Worm (Caenorhabditis elegans) whole organism, midembryonic: Measurements from ENCODE around the gene pfkb-1.2.

Experiments used
- T22C8.4 ChIP-seq: fragments of 200-800 bp; sonication (Bioruptor generic); IDR thresholded peaks from 2 replicates; pipeline ENCODE4 v1.3.6; 2022; ENCODE audit warnings: missing genetic modification characterization, missing compliant biosample characterization
- cog-1 ChIP-seq: sonication (generic microtip); optimal IDR thresholded peaks from 2 replicates; lab custom pipeline; 2016; ENCODE audit warnings: missing genetic modification characterization, missing compliant biosample characterization
- flt-1 ChIP-seq: fragments of 200-800 bp; sonication (Bioruptor generic); IDR thresholded peaks from 2 replicates; pipeline ENCODE4 v1.3.6; 2022; ENCODE audit warnings: missing genetic modification characterization, missing compliant biosample characterization
- klf-2 ChIP-seq: fragments of 200-800 bp; sonication (Bioruptor generic); conservative IDR thresholded peaks from 2 replicates; pipeline ENCODE4 v1.3.6; 2022; ENCODE audit warnings: missing genetic modification reagents, missing genetic modification characterization, missing compliant biosample characterization
- med-1 ChIP-seq: sonication (generic microtip); optimal IDR thresholded peaks from 2 replicates; lab custom pipeline; 2017; ENCODE audit warnings: missing genetic modification characterization, mild to moderate bottlenecking, missing compliant biosample characterization, antibody characterized with exemption, missing genetic modification reagents; ENCODE audit not compliant: insufficient read depth
- ref-1 ChIP-seq: fragments of 200-800 bp; sonication (Bioruptor generic); conservative IDR thresholded peaks from 2 replicates; pipeline ENCODE4 v1.3.6; 2022; ENCODE audit warnings: missing genetic modification reagents, missing genetic modification characterization, missing compliant biosample characterization
- tab-1 ChIP-seq: fragments of 200-800 bp; sonication (Bioruptor generic); IDR thresholded peaks from 2 replicates; pipeline ENCODE4 v1.3.6; 2022; ENCODE audit warnings: missing genetic modification characterization, missing compliant biosample characterization
- ztf-23 ChIP-seq: fragments of 200-800 bp; sonication (Bioruptor generic); IDR thresholded peaks from 2 replicates; pipeline ENCODE4 v1.3.6; 2022; ENCODE audit warnings: missing genetic modification reagents, missing genetic modification characterization, missing compliant biosample characterization
- ztf-29 ChIP-seq: fragments of 200-800 bp; sonication (Bioruptor generic); IDR thresholded peaks from 2 replicates; pipeline ENCODE4 v1.3.6; 2022; ENCODE audit warnings: missing genetic modification reagents, missing genetic modification characterization, missing compliant biosample characterization

Gene pfkb-1.2

DNA sequence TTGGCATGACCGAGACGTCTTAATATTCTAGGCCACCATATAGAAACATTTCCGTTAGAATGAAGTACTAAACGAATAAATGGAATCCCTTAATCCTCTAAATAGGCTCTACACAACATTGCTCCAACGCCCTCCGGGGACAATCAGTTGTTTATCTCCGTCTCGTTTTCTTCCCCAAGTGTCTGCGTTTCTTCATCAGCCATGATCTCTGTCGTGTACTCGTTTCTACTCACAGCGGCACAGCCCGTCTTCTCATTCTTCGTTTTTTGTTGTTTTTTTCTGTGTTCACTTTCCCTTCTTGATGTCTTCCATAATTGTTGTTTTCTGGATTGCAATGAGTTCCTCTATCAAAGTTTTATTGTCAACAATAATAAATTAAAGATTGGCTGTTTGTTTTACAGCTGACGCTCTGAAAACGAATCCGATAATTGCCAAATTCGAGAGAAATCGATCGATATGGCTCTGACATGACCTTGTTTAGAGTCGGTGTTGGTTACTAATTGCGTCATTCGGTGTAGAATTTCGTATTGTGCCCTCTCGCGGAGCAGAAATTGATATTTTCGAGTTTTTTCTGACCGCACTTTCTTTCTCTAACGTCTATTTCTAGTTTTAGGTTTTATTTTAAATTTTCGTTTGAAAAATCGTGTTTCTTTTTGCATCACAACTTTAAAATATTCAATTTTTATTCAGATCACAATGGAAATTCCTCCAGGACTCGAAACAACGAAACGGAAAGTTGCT, at the start of gene pfkb-1.2:
TSS of gene pfkb-1.2 (plus strand) at position 691 of the 741 bp plus-strand sequence.
- TF ChIP-seq ref-1 (GFP tag; lab: Robert Waterston, UW) = no peak
- TF ChIP-seq ztf-23 (GFP tag; lab: Robert Waterston, UW) = no peak
- no peak for TF ChIP-seq cog-1 (tag; lab: Kevin White, UChicago)
- no peak for TF ChIP-seq klf-2 (GFP tag; lab: Robert Waterston, UW)
- TF ChIP-seq tab-1 (GFP tag; lab: Robert Waterston, UW) = no peak
- TF ChIP-seq ztf-29 (GFP tag; lab: Robert Waterston, UW) = no peak
- TF ChIP-seq T22C8.4 (GFP tag; lab: Robert Waterston, UW) = no peak
- TF ChIP-seq flt-1 (GFP tag; lab: Robert Waterston, UW) = no peak
- no peak for TF ChIP-seq med-1 (GFP tag; lab: Kevin White, UChicago)

DNA sequence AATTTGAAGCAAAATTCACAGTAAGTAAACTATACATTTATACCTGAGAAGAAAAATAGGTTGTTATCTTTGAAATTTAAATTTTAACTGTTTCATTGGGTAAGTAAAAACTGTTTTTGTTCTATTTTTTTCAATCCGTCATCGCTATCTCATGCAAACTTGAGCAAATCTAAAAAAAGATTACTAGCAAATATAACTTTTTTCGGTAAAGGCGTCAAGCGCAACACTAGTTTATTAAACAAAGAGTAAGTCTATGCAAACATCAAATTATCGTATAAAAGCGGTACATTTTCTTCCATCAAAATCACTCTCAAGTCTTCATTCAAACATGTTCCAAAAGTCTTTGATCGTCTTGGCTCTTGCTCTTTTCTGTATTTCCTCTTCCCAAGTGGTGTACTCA, 46.5 kb upstream of the pfkb-1.2 start, which contains the start of gene nspb-6:
TSS of gene nspb-6 (plus strand) at position 301 of the 400 bp plus-strand sequence.
- TF ChIP-seq tab-1 (GFP tag; lab: Robert Waterston, UW) (no peak), med-1 (GFP tag; lab: Kevin White, UChicago) (no peak), ref-1 (GFP tag; lab: Robert Waterston, UW) (no peak), klf-2 (GFP tag; lab: Robert Waterston, UW) (no peak), flt-1 (GFP tag; lab: Robert Waterston, UW) (no peak), ztf-23 (GFP tag; lab: Robert Waterston, UW) (no peak), T22C8.4 (GFP tag; lab: Robert Waterston, UW) (no peak), cog-1 (tag; lab: Kevin White, UChicago) (no peak), ztf-29 (GFP tag; lab: Robert Waterston, UW) (no peak)

DNA sequence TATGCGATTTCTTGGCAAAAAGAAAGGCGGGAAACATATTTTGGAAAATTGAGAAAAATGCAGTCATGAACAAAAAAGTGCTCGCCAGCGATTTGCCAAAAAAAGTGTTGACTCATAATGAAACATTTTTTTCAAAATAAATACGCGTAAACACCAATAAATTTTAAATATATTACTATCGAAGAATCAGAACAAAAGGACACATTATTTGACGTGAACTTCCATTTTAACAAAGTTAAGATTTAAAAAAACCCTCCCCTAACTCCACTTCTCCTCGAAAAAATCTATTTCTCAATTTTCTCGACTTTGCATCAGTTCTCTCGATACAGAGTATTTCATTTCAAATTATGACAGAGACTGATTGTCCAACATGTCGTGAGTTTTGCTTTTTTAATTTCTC, 45.4 kb upstream of the pfkb-1.2 start, which contains the start of gene pck-3:
TSS of gene pck-3 (plus strand) at position 301 of the 400 bp plus-strand sequence.
- TF ChIP-seq tab-1 (GFP tag; lab: Robert Waterston, UW) (no peak), cog-1 (tag; lab: Kevin White, UChicago) (no peak), ztf-29 (GFP tag; lab: Robert Waterston, UW) (no peak), flt-1 (GFP tag; lab: Robert Waterston, UW) (no peak), ztf-23 (GFP tag; lab: Robert Waterston, UW) (no peak), T22C8.4 (GFP tag; lab: Robert Waterston, UW) (no peak), klf-2 (GFP tag; lab: Robert Waterston, UW) (no peak)

DNA sequence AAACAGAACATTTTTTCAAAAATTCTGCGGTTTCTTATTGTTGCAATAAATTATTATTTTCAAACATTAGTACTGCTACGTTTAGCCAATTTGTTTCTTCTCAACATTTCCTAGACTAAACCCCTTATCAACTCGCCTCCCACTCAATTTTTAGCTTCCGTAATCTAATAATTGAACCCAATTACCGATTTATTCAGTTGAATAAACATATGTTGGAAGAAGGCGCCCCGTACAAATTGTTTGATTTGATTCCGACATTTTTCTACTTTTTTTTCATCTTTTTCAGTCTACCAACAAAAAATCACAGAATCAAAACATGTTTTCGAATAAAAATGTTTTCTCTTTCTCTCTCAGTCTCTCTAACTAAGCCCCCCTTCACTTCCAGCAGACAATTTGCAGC, 39.0 kb upstream of the pfkb-1.2 start:
- TF ChIP-seq ztf-29 (GFP tag; lab: Robert Waterston, UW) = no peak
- TF ChIP-seq tab-1 (GFP tag; lab: Robert Waterston, UW) = no peak
- TF ChIP-seq cog-1 (tag; lab: Kevin White, UChicago) = no peak
- no peak for TF ChIP-seq ztf-23 (GFP tag; lab: Robert Waterston, UW)
- no peak for TF ChIP-seq med-1 (GFP tag; lab: Kevin White, UChicago)
- TF ChIP-seq ref-1 (GFP tag; lab: Robert Waterston, UW) = no peak
- no peak for TF ChIP-seq T22C8.4 (GFP tag; lab: Robert Waterston, UW)
- TF ChIP-seq flt-1 (GFP tag; lab: Robert Waterston, UW) = no peak
- TF ChIP-seq klf-2 (GFP tag; lab: Robert Waterston, UW) = no peak

DNA sequence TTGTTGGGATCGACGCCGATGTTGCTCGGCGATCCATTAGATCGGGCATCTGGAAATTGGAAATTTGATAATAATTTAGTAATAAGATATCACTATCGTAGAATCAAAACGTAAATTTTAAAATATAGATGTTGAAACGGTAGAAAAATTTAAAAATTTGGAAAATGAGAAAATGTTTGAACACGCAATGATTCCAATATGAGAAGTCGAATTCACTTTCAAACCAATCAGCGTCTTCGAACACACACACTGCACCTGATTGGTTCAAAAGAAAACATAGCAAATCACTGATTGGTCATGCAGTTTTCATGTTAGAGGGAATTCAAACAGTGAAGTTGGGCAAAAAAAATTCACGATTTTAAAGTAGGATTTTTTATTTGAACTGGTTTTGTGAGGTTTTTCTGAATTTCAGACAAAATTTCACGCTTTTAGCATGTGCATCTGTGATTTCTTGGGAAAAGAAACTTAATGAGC, 38.4 kb upstream of the pfkb-1.2 start, which contains the start of gene H04M03.12:
TSS of gene H04M03.12 (minus strand) at position 51 of the 474 bp plus-strand sequence.
- TF ChIP-seq ztf-23 (GFP tag; lab: Robert Waterston, UW) = no peak
- TF ChIP-seq ref-1 (GFP tag; lab: Robert Waterston, UW) = no peak
- TF ChIP-seq tab-1 (GFP tag; lab: Robert Waterston, UW) = no peak
- no peak for TF ChIP-seq flt-1 (GFP tag; lab: Robert Waterston, UW)

DNA sequence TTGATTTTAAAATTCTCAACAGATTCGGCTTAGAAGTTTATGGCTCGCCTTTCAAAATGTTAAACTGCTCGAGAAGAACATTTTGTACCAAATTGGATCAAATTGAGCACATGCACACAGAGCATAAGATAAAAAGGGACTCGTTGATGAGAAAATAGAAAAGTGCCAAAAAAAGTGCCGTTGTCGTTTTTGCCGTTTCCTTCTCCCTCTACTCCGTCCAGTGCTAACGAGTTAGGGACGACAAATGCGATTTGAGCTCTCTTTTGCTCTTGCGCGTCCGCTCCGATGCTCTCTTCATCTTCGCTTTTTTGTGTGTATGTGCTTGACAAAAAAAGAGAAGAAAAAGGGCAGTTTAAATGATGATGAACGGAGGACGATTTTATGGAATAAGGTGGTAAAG, 26.6 kb upstream of the pfkb-1.2 start:
- TF ChIP-seq klf-2 (GFP tag; lab: Robert Waterston, UW) (no peak), ref-1 (GFP tag; lab: Robert Waterston, UW) (no peak), flt-1 (GFP tag; lab: Robert Waterston, UW) (no peak), T22C8.4 (GFP tag; lab: Robert Waterston, UW) (no peak), ztf-29 (GFP tag; lab: Robert Waterston, UW) (no peak), med-1 (GFP tag; lab: Kevin White, UChicago) (no peak), ztf-23 (GFP tag; lab: Robert Waterston, UW) (no peak), cog-1 (tag; lab: Kevin White, UChicago) (no peak), tab-1 (GFP tag; lab: Robert Waterston, UW) (no peak)

DNA sequence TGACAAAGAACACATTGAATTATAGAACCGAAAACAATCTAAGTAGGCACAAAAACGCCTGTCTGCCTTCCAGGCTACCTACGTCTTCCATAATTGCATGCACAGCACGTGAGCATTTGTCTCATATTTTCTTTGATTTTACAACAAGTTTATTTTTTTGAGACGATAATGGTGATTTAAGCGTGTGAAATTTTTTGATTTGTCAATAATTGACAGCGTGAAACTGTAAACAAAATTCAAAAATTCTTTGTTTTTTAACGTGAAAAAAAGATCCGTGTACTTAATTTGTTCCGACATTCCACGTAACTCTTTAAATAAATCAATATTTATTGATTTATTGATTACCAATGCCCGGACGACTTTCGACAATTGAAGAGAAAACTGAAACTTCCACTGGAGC, 24.7 kb upstream of the pfkb-1.2 start, which contains the start of gene dhhc-13:
TSS of gene dhhc-13 (plus strand) at position 301 of the 400 bp plus-strand sequence.
- TF ChIP-seq ztf-29 (GFP tag; lab: Robert Waterston, UW) (no peak), klf-2 (GFP tag; lab: Robert Waterston, UW) (no peak), flt-1 (GFP tag; lab: Robert Waterston, UW) (no peak), cog-1 (tag; lab: Kevin White, UChicago) (no peak), med-1 (GFP tag; lab: Kevin White, UChicago) (no peak), ref-1 (GFP tag; lab: Robert Waterston, UW) (no peak), T22C8.4 (GFP tag; lab: Robert Waterston, UW) (no peak), tab-1 (GFP tag; lab: Robert Waterston, UW) (no peak), ztf-23 (GFP tag; lab: Robert Waterston, UW) (no peak)

DNA sequence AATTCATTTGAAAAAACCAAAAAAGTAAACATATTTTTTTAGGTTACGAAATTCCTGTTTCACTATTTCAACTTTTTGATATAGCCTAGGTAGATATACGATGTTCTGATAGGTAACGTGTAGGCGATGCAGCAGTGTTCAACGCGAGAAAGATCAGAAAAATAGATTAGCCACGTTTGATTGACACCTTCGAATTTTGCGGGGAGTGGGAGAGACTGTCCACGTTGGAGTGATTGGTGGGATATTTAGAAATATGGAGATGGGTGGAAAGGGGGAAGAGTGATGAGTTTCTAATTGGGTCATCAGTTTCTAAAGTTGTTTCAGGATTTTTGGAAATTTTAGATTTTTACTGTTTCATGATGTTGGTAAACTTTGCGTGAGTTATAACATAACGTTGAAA, 18.6 kb upstream of the pfkb-1.2 start:
- TF ChIP-seq ztf-23 (GFP tag; lab: Robert Waterston, UW) (no peak), flt-1 (GFP tag; lab: Robert Waterston, UW) (no peak), tab-1 (GFP tag; lab: Robert Waterston, UW) (no peak), T22C8.4 (GFP tag; lab: Robert Waterston, UW) (no peak), klf-2 (GFP tag; lab: Robert Waterston, UW) (no peak), ztf-29 (GFP tag; lab: Robert Waterston, UW) (no peak), cog-1 (tag; lab: Kevin White, UChicago) (no peak), med-1 (GFP tag; lab: Kevin White, UChicago) (no peak), ref-1 (GFP tag; lab: Robert Waterston, UW) (no peak)
